Worm (Caenorhabditis elegans) whole organism, early embryonic: ENCODE data around the gene polh-1.
A peak's percentile ranks its signal among the peaks of the same experiment; 100 is the strongest.

Experiments
- B0310.2 ChIP-seq: sonication (generic microtip); optimal IDR thresholded peaks from 2 replicates; lab custom pipeline; 2016; ENCODE audit warnings: mild to moderate bottlenecking, missing genetic modification characterization, missing compliant biosample characterization
- aly-1 ChIP-seq: sonication (generic microtip); optimal IDR thresholded peaks from 2 replicates; lab custom pipeline; 2016; ENCODE audit warnings: missing genetic modification characterization, missing compliant biosample characterization
- ceh-13 ChIP-seq: fragments of 200-800 bp; sonication (Bioruptor generic); optimal IDR thresholded peaks from 2 replicates; lab custom pipeline; 2018; ENCODE audit warnings: mild to moderate bottlenecking, missing genetic modification characterization, missing compliant biosample characterization
- ceh-36 ChIP-seq: sonication (generic microtip); optimal IDR thresholded peaks from 2 replicates; lab custom pipeline; 2016; ENCODE audit warnings: missing genetic modification characterization, inconsistent platforms, missing compliant biosample characterization
- ets-7 ChIP-seq: sonication (generic microtip); optimal IDR thresholded peaks from 2 replicates; lab custom pipeline; 2016; ENCODE audit warnings: missing genotype, missing genetic modification characterization, missing compliant biosample characterization
- flt-1 ChIP-seq: fragments of 200-800 bp; sonication (Bioruptor generic); IDR thresholded peaks from 2 replicates; pipeline ENCODE4 v1.3.6; 2022; ENCODE audit warnings: missing genetic modification characterization, missing compliant biosample characterization
- hmbx-1 ChIP-seq: sonication (generic microtip); optimal IDR thresholded peaks from 2 replicates; lab custom pipeline; 2016; ENCODE audit warnings: mild to moderate bottlenecking, missing genetic modification characterization, missing compliant biosample characterization
- hmg-4 ChIP-seq: fragments of 200-800 bp; sonication (Bioruptor generic); optimal IDR thresholded peaks from 2 replicates; lab custom pipeline; 2018; ENCODE audit warnings: mild to moderate bottlenecking, missing genetic modification characterization, missing compliant biosample characterization
- hnd-1 ChIP-seq: sonication (generic microtip); optimal IDR thresholded peaks from 2 replicates; lab custom pipeline; 2016; ENCODE audit warnings: missing genetic modification characterization, missing compliant biosample characterization
- pes-1 ChIP-seq: fragments of 200-800 bp; sonication (Bioruptor generic); IDR thresholded peaks from 2 replicates; pipeline ENCODE4 v1.3.6; 2022; ENCODE audit warnings: missing genetic modification reagents, missing genetic modification characterization, missing compliant biosample characterization
- sea-1 ChIP-seq: fragments of 200-800 bp; sonication (Bioruptor generic); conservative IDR thresholded peaks from 2 replicates; pipeline ENCODE4 v1.3.6; 2022; ENCODE audit warnings: missing genetic modification characterization, missing compliant biosample characterization
- tbx-11 ChIP-seq: fragments of 200-800 bp; sonication (Bioruptor generic); IDR thresholded peaks from 2 replicates; pipeline ENCODE4 v1.3.6; 2022; ENCODE audit warnings: missing genetic modification characterization, missing compliant biosample characterization
- tbx-37 ChIP-seq: fragments of 200-800 bp; sonication (Bioruptor generic); conservative IDR thresholded peaks from 2 replicates; pipeline ENCODE4 v1.3.6; 2022; ENCODE audit warnings: missing genetic modification reagents, missing genetic modification characterization, missing compliant biosample characterization
- tra-4 ChIP-seq: sonication (generic microtip); optimal IDR thresholded peaks from 2 replicates; lab custom pipeline; 2017; ENCODE audit warnings: missing genetic modification characterization, missing compliant biosample characterization

polh-1 gene

ce11 chrIII:1918311-1918932 lies 31.6 kb downstream of the polh-1 start:
- no peak for TF ChIP-seq tbx-37 (GFP tag; lab: Robert Waterston, UW)
- peak; percentile 29 for TF ChIP-seq ceh-36

- no peak for TF ChIP-seq pes-1 (GFP tag; lab: Robert Waterston, UW)
Observed at ce11 chrIII:1905589-1905988, 44.5 kb downstream of the polh-1 start, which contains the start of the genes B0524.6 and pqn-41. B0524.6 (minus strand) TSS chrIII:1905640. pqn-41 (plus strand) TSS chrIII:1905958.

ce11 chrIII:1903966-1904365 lies 46.1 kb downstream of the polh-1 start:
- TF ChIP-seq tbx-11 (GFP tag; lab: Robert Waterston, UW) (no peak), tra-4 (tag; lab: Kevin White, UChicago) (no peak), ets-7 (tag; lab: Kevin White, UChicago) (no peak), hmbx-1 (tag; lab: Kevin White, UChicago) (no peak), ceh-13 (GFP tag; lab: Kevin White, UChicago) (no peak), hnd-1 (tag; lab: Kevin White, UChicago) (no peak), flt-1 (no peak), pes-1 (GFP tag; lab: Robert Waterston, UW) (no peak), ceh-36 (no peak), hmg-4 (GFP tag; lab: Kevin White, UChicago) (no peak), tbx-37 (GFP tag; lab: Robert Waterston, UW) (no peak), B0310.2 (tag; lab: Kevin White, UChicago) (no peak), aly-1 (tag; lab: Kevin White, UChicago) (no peak), sea-1 (GFP tag; lab: Robert Waterston, UW) (no peak)
